Fruit fly (Drosophila melanogaster) whole organism, pupa: ENCODE measurements around the gene CG43136.

ENCODE experiments used
- Ets98B ChIP-seq: fragments of 200-800 bp; sonication (Bioruptor generic); IDR thresholded peaks from 2 replicates; pipeline ENCODE4 v1.3.6; 2022; ENCODE audit warnings: missing biosample characterization, missing genetic modification characterization
- rn ChIP-seq: fragments of 200-800 bp; sonication (Bioruptor generic); IDR thresholded peaks from 2 replicates; pipeline ENCODE4 v1.3.6; 2022; ENCODE audit warnings: missing biosample characterization, missing genetic modification characterization

dm6 chrX:5865051-5865450 lies 11.5 kb downstream of the CG43136 start, which contains the start of gene CG43137:
- TF ChIP-seq Ets98B (GFP tag; lab: Robert Waterston, UW) (no peak), rn (no peak)
